Worm (Caenorhabditis elegans) whole organism, L1 larva: Measurements from ENCODE around the gene snx-6.
"Not testable (repeated sequence)": the region's sequence is repeated elsewhere in the genome, so short reads cannot be mapped to it uniquely, and the experiment has no call there.

ENCODE experiments used
- C34B4.2 ChIP-seq: sonication (generic microtip); optimal IDR thresholded peaks from 2 replicates; lab custom pipeline; 2017; ENCODE audit warnings: mild to moderate bottlenecking, missing genetic modification characterization, missing compliant biosample characterization
- F16B12.6 ChIP-seq: fragments of 150-350 bp; optimal IDR thresholded peaks from 2 replicates; lab custom pipeline; 2014; ENCODE audit warnings: missing biosample characterization, missing genetic modification characterization
- ama-1 ChIP-seq: fragments of 150-350 bp; optimal IDR thresholded peaks from 2 replicates; lab custom pipeline; 2014
- blmp-1 ChIP-seq: fragments of 150-350 bp; optimal IDR thresholded peaks from 2 replicates; lab custom pipeline; 2014; ENCODE audit warnings: missing biosample characterization, missing genetic modification characterization
- ces-1 ChIP-seq: fragments of 150-350 bp; optimal IDR thresholded peaks from 2 replicates; lab custom pipeline; 2014; ENCODE audit warnings: missing biosample characterization, missing genetic modification reagents, missing genetic modification characterization
- efl-3 ChIP-seq: fragments of 200-800 bp; sonication (Bioruptor generic); optimal IDR thresholded peaks from 2 replicates; lab custom pipeline; 2018; ENCODE audit warnings: mild to moderate bottlenecking, missing genetic modification characterization, missing compliant biosample characterization
- egl-13 ChIP-seq: sonication (generic microtip); optimal IDR thresholded peaks from 2 replicates; lab custom pipeline; 2016; ENCODE audit warnings: missing genotype, missing genetic modification reagents, missing genetic modification characterization, missing compliant biosample characterization
- fkh-4 ChIP-seq: sonication (generic microtip); optimal IDR thresholded peaks from 2 replicates; lab custom pipeline; 2016; ENCODE audit warnings: missing compliant biosample characterization, missing genetic modification characterization, borderline replicate concordance
- fos-1 ChIP-seq: fragments of 150-350 bp; optimal IDR thresholded peaks from 2 replicates; lab custom pipeline; 2014; ENCODE audit warnings: missing biosample characterization, missing genetic modification characterization
- grh-1 ChIP-seq: fragments of 200-800 bp; sonication (Bioruptor generic); IDR thresholded peaks from 2 replicates; pipeline ENCODE4 v1.3.6; 2022; ENCODE audit warnings: missing genetic modification reagents, missing genetic modification characterization, missing compliant biosample characterization
- hlh-17 ChIP-seq: fragments of 200-800 bp; sonication (Bioruptor generic); optimal IDR thresholded peaks from 2 replicates; lab custom pipeline; 2018; ENCODE audit warnings: missing genetic modification characterization, mild to moderate bottlenecking, missing compliant biosample characterization, moderate library complexity, borderline replicate concordance
- lin-39 ChIP-seq: fragments of 150-350 bp; optimal IDR thresholded peaks from 2 replicates; lab custom pipeline; 2014; ENCODE audit warnings: missing biosample characterization, missing genetic modification reagents, missing genetic modification characterization
- lir-3 ChIP-seq: sonication (generic microtip); optimal IDR thresholded peaks from 2 replicates; lab custom pipeline; 2016; ENCODE audit warnings: mild to moderate bottlenecking, missing genetic modification characterization, moderate library complexity, missing compliant biosample characterization; ENCODE audit not compliant: poor library complexity
- lsy-2 ChIP-seq, 2 experiments: fragments of 150-350 bp; optimal IDR thresholded peaks; 2 replicates each; lab custom pipeline; 2014; ENCODE audit warnings: missing biosample characterization in 2 of 2, missing genetic modification characterization in 2 of 2
- nhr-11 ChIP-seq: fragments of 150-350 bp; optimal IDR thresholded peaks from 2 replicates; lab custom pipeline; 2014; ENCODE audit warnings: missing biosample characterization, missing genetic modification characterization
- nhr-12 ChIP-seq: sonication (generic microtip); optimal IDR thresholded peaks from 2 replicates; lab custom pipeline; 2017; ENCODE audit warnings: missing biosample characterization, missing genetic modification characterization
- nhr-19 ChIP-seq: fragments of 200-800 bp; sonication (Bioruptor generic); conservative IDR thresholded peaks from 2 replicates; pipeline ENCODE4 v1.3.6; 2022; ENCODE audit warnings: missing genetic modification characterization, missing compliant biosample characterization
- nhr-237 ChIP-seq: fragments of 150-350 bp; optimal IDR thresholded peaks from 2 replicates; lab custom pipeline; 2014; ENCODE audit warnings: missing biosample characterization, missing genetic modification characterization
- nhr-71 ChIP-seq: sonication (generic microtip); optimal IDR thresholded peaks from 2 replicates; lab custom pipeline; 2016; ENCODE audit warnings: mild to moderate bottlenecking, missing genetic modification characterization, moderate library complexity, missing compliant biosample characterization
- nhr-76 ChIP-seq: sonication (generic microtip); optimal IDR thresholded peaks from 2 replicates; lab custom pipeline; 2017; ENCODE audit warnings: missing biosample characterization, missing genetic modification characterization
- nhr-77 ChIP-seq: fragments of 150-350 bp; optimal IDR thresholded peaks from 2 replicates; lab custom pipeline; 2014; ENCODE audit warnings: missing biosample characterization, missing genetic modification characterization
- nhr-85 ChIP-seq: sonication (generic microtip); peaks from one replicate; lab custom pipeline; 2016; ENCODE audit warnings: missing genetic modification characterization, inconsistent platforms, missing compliant biosample characterization
- nhr-90 ChIP-seq: sonication (generic microtip); optimal IDR thresholded peaks from 2 replicates; lab custom pipeline; 2016; ENCODE audit warnings: mild to moderate bottlenecking, missing genetic modification characterization, missing compliant biosample characterization; ENCODE audit not compliant: poor library complexity
- pax-3 ChIP-seq: fragments of 200-800 bp; sonication (Bioruptor generic); optimal IDR thresholded peaks from 2 replicates; lab custom pipeline; 2018; ENCODE audit warnings: mild to moderate bottlenecking, missing genetic modification characterization, moderate library complexity, missing compliant biosample characterization
- skn-1 ChIP-seq: fragments of 150-350 bp; optimal IDR thresholded peaks from 2 replicates; lab custom pipeline; 2014; ENCODE audit warnings: missing biosample characterization, missing genetic modification characterization
- snpc-4 ChIP-seq: fragments of 150-350 bp; optimal IDR thresholded peaks from 2 replicates; lab custom pipeline; 2014; ENCODE audit warnings: missing biosample characterization, missing genetic modification characterization
- snu-23 ChIP-seq: sonication (generic microtip); optimal IDR thresholded peaks from 2 replicates; lab custom pipeline; 2016; ENCODE audit warnings: missing genetic modification characterization, missing compliant biosample characterization
- tlp-1 ChIP-seq: fragments of 150-350 bp; optimal IDR thresholded peaks from 2 replicates; lab custom pipeline; 2014; ENCODE audit warnings: missing biosample characterization, missing genetic modification characterization
- unc-130 ChIP-seq: fragments of 150-350 bp; optimal IDR thresholded peaks from 2 replicates; lab custom pipeline; 2017; ENCODE audit warnings: missing biosample characterization, missing genetic modification characterization, inconsistent platforms
- unc-62 ChIP-seq: fragments of 150-350 bp; optimal IDR thresholded peaks from 2 replicates; lab custom pipeline; 2014; ENCODE audit warnings: missing biosample characterization, missing genetic modification reagents, missing genetic modification characterization
- unc-98 ChIP-seq: fragments of 200-800 bp; sonication (Bioruptor generic); IDR thresholded peaks from 2 replicates; pipeline ENCODE4 v1.3.6; 2022; ENCODE audit warnings: missing genetic modification characterization, missing compliant biosample characterization
- vab-15 ChIP-seq: sonication (generic microtip); optimal IDR thresholded peaks from 2 replicates; lab custom pipeline; 2017; ENCODE audit warnings: missing genotype, mild to moderate bottlenecking, missing genetic modification characterization, missing compliant biosample characterization
- zip-4 ChIP-seq: fragments of 200-800 bp; sonication (Bioruptor generic); optimal IDR thresholded peaks from 2 replicates; lab custom pipeline; 2018; ENCODE audit warnings: mild to moderate bottlenecking, missing genetic modification characterization, moderate library complexity, missing compliant biosample characterization

The snx-6 gene

DNA sequence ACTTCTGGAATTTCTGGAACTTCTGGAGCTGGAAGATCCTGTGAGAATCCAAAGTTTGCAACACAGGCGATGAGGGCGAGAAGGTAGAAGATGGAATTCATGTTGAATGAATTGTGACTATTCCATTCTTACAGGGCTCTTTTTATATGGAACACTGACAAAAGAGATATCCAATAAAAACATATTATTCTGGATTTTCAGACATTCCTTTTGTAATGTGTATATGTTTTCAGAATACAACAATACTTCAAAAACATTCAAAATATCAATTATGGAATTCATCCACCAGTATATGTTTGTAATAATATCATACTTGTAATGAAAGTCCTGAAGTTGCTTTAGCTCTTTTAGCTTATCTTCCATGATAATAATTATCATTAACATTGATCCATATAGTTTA, 30.9 kb upstream of the snx-6 start, which contains the start of gene Y59A8B.26:
Y59A8B.26 (minus strand) TSS at position 101 of the 400 bp plus-strand sequence.
- TF ChIP-seq snu-23 (GFP tag; lab: Kevin White, UChicago); unc-62; nhr-71: not testable (repeated sequence)
- TF ChIP-seq, all 84 proteins: peak for 0; not testable (repeated sequence) for 84

DNA sequence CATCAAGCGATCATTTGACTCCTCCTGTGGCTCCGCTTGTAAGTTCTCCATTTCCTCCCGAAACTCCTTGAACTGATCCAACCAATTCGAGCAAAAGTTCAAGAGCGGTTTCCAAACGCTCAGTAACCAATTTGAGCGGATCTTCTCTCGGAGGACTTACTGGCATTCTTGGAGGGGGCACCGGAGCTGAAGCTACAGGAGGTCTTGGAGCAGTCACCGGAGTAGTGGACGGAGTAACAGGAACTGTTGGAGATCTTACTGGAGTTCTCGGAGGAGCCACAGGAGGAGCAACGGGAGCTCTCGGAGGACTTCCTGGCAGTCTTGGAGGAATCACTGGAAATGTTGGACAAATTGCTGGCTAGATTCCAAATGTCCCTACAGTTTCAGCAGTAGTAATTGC, 28.8 kb upstream of the snx-6 start:
- TF ChIP-seq lir-3 (tag; lab: Kevin White, UChicago) (no peak), vab-15 (tag; lab: Kevin White, UChicago) (no peak), hlh-17 (no peak), tlp-1 (tag; lab: Kevin White, UChicago) (no peak), unc-130 (tag; lab: Kevin White, UChicago) (no peak), blmp-1 (tag; lab: Kevin White, UChicago) (no peak), nhr-237 (tag; lab: Kevin White, UChicago) (no peak), nhr-76 (tag; lab: Kevin White, UChicago) (no peak), efl-3 (GFP tag; lab: Kevin White, UChicago) (no peak), nhr-11 (tag; lab: Kevin White, UChicago) (no peak), fos-1 (tag; lab: Kevin White, UChicago) (no peak)

DNA sequence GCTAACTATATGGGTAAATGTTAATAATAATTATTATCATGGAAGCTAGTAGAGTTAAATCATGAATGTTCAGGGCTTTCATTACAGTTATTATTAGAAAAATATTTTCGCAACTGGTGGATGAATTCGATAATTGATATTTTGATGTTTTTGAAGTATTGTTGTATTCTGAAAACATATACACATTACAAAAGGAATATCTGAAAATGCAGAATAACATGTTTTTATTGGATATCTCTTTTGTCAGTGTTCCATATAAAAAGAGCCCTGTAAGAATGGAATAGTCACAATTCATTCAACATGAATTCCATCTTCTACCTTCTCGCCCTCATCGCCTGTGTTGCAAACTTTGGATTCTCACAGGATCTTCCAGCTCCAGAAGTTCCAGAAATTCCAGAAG, 27.0 kb upstream of the snx-6 start, which contains the start of gene Y59A8B.19:
Y59A8B.19 (plus strand) TSS at position 301 of the 400 bp plus-strand sequence.
- TF ChIP-seq pax-3, fkh-4, nhr-77 (tag; lab: Kevin White, UChicago): not testable (repeated sequence)

DNA sequence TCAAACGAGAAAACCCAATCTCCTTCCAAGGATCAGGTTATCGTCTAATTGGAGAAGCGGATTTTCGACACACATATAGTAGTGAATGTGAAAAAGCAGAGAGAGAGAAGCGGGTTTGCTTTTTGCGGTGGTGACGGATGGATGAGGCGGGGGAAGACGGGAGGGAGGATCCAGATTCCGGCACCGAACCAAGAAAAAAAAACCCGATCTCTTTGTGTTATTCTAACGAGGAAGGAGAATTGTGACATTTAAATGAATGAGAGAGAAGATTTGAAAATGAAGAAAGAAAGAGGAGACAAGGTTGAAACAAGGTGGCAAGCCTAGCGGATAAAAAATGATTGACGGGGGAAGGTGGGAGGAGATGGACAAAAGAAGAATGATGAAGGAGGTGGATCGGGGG, 24.0 kb upstream of the snx-6 start:
- no peak for TF ChIP-seq zip-4 (GFP tag; lab: Kevin White, UChicago)
- TF ChIP-seq fos-1 (tag; lab: Kevin White, UChicago), result no peak
- no peak for TF ChIP-seq lin-39
- TF ChIP-seq nhr-12 (tag; lab: Kevin White, UChicago), result no peak
- no peak for TF ChIP-seq vab-15 (tag; lab: Kevin White, UChicago)
- no peak for TF ChIP-seq egl-13 (tag; lab: Kevin White, UChicago)
- TF ChIP-seq skn-1 (tag; lab: Kevin White, UChicago), result no peak
- TF ChIP-seq snpc-4 (tag; lab: Kevin White, UChicago), result no peak
- peak; percentile 65 for TF ChIP-seq blmp-1 (tag; lab: Kevin White, UChicago)
- TF ChIP-seq ama-1 (lab: Kevin White, UChicago), result no peak
- TF ChIP-seq ces-1, result no peak
- TF ChIP-seq nhr-90 (tag; lab: Kevin White, UChicago), result no peak
- TF ChIP-seq lsy-2 (tag; optimal IDR thresholded peaks at IDR 0.05; lab: Kevin White, UChicago), result no peak
- no peak for TF ChIP-seq nhr-19 (GFP tag; lab: Robert Waterston, UW)
- no peak for TF ChIP-seq C34B4.2 (tag; lab: Kevin White, UChicago)
- peak; percentile 33 for TF ChIP-seq nhr-85 (tag; lab: Kevin White, UChicago)

DNA sequence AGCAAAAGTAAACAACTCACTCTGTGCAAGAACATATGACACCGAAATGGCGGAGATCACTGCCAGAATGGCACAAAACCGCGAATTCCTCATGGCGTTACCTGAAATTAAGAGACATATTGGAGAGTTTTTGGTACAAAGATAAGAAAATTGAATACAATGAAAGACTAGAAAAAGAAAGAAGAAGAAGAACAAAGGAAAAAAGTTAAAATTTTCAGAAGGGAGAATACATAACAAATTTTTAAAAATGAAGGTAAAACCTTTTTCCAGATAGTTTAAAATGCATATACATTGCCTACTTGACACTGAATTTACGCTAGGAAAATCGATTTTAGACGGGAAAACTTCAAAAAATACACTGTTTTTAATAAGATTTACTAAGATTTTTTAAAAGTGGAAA, 21.4 kb upstream of the snx-6 start, which contains the start of gene lon-8:
lon-8 (minus strand) TSS at position 101 of the 400 bp plus-strand sequence.
- TF ChIP-seq ces-1, result no peak
- TF ChIP-seq unc-98 (GFP tag; lab: Robert Waterston, UW), result no peak
- TF ChIP-seq F16B12.6 (tag; lab: Kevin White, UChicago), result no peak
- no peak for TF ChIP-seq grh-1

DNA sequence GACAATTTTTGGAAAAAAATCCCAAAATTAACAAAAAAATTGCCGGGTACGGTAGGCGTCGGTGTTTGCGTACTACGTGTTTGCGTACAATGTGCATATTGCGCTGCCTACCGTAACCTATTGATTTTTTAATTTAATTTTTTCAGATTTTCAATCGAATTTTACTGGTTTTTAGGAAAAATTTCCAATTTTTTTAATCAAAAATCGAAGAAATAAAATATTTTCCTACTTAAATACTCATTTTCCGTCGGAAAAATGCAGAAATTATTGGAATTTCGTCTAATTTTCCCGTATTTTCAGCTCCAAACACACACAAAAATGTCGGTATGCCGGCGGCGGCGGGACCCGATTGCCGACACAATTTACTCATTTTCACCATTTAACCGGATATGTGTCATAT, 6.1 kb upstream of the snx-6 start, which contains the start of gene Y59A8B.21:
Y59A8B.21 (plus strand) TSS at position 301 of the 400 bp plus-strand sequence.
- TF ChIP-seq snu-23 (GFP tag; lab: Kevin White, UChicago) (no peak), lsy-2 (tag; optimal IDR thresholded peaks at IDR 0.05; lab: Kevin White, UChicago) (peak in 1 of 2 experiments; percentile 14)
